Fruit fly (Drosophila melanogaster) whole organism, embryonic: ENCODE data around the gene Pgant35A.

ENCODE experiments used
- ATbp ChIP-seq: fragments of 200-800 bp; sonication (Bioruptor generic); optimal IDR thresholded peaks from 2 replicates; lab custom pipeline; 2017; ENCODE audit warnings: missing biosample characterization, mild to moderate bottlenecking, missing genetic modification characterization, missing genetic modification reagents
- Atf6 ChIP-seq: fragments of 200-800 bp; sonication (Bioruptor generic); IDR thresholded peaks from 2 replicates; pipeline ENCODE4 v1.3.6; 2022; ENCODE audit warnings: missing biosample characterization, missing genetic modification characterization
- CG11504 ChIP-seq: fragments of 200-800 bp; sonication (Bioruptor generic); optimal IDR thresholded peaks from 3 replicates; lab custom pipeline; 2019; ENCODE audit warnings: missing biosample characterization, mild to moderate bottlenecking, missing genetic modification characterization, moderate library complexity
- CG12104 ChIP-seq: fragments of 200-800 bp; sonication (Bioruptor generic); optimal IDR thresholded peaks from 3 replicates; lab custom pipeline; 2016; ENCODE audit warnings: missing biosample characterization, missing genetic modification characterization
- CG12236 ChIP-seq: fragments of 200-800 bp; sonication (Bioruptor generic); optimal IDR thresholded peaks from 2 replicates; lab custom pipeline; 2016; ENCODE audit warnings: missing biosample characterization, missing genetic modification characterization
- CG13775 ChIP-seq: fragments of 200-800 bp; sonication (Bioruptor generic); optimal IDR thresholded peaks from 3 replicates; lab custom pipeline; 2017; ENCODE audit warnings: missing biosample characterization, mild to moderate bottlenecking, missing genetic modification characterization
- CG14860 ChIP-seq: fragments of 200-800 bp; sonication (Bioruptor generic); IDR thresholded peaks from 3 replicates; pipeline ENCODE4 v1.3.6; 2022; ENCODE audit warnings: missing biosample characterization, missing genetic modification characterization; ENCODE audit not compliant: partially characterized antibody
- CG1529 ChIP-seq: fragments of 200-800 bp; sonication (Bioruptor generic); optimal IDR thresholded peaks from 3 replicates; lab custom pipeline; 2018; ENCODE audit warnings: missing biosample characterization, missing genetic modification characterization
- CG1647 ChIP-seq: fragments of 200-800 bp; sonication (Bioruptor generic); optimal IDR thresholded peaks from 3 replicates; lab custom pipeline; 2016; ENCODE audit warnings: missing biosample characterization, missing genetic modification characterization
- CG2129 ChIP-seq: fragments of 200-800 bp; sonication (Bioruptor generic); IDR thresholded peaks from 2 replicates; pipeline ENCODE4 v1.3.6; 2022; ENCODE audit warnings: missing biosample characterization, missing genetic modification characterization; ENCODE audit not compliant: partially characterized antibody
- CG2199 ChIP-seq: fragments of 200-800 bp; sonication (Bioruptor generic); IDR thresholded peaks from 3 replicates; pipeline ENCODE4 v1.3.6; 2022; ENCODE audit warnings: missing biosample characterization, missing genetic modification characterization
- CG2678 ChIP-seq: fragments of 200-800 bp; sonication (Bioruptor generic); optimal IDR thresholded peaks from 3 replicates; lab custom pipeline; 2019; ENCODE audit warnings: missing biosample characterization, mild to moderate bottlenecking, missing genetic modification characterization, moderate library complexity
- CG2875 ChIP-seq: fragments of 200-800 bp; sonication (Bioruptor generic); optimal IDR thresholded peaks from 2 replicates; lab custom pipeline; 2017; ENCODE audit warnings: missing biosample characterization, mild to moderate bottlenecking, missing genetic modification characterization, missing genetic modification reagents
- CG31441 ChIP-seq: fragments of 200-800 bp; sonication (Bioruptor generic); IDR thresholded peaks from 2 replicates; pipeline ENCODE4 v1.3.6; 2022; ENCODE audit warnings: missing biosample characterization, missing genetic modification characterization
- CG6683 ChIP-seq: fragments of 200-800 bp; sonication (Bioruptor generic); optimal IDR thresholded peaks from 2 replicates; lab custom pipeline; 2017; ENCODE audit warnings: missing biosample characterization, mild to moderate bottlenecking, missing genetic modification characterization, missing genetic modification reagents
- CG6854 ChIP-seq: fragments of 200-800 bp; sonication (Bioruptor generic); optimal IDR thresholded peaks from 3 replicates; lab custom pipeline; 2017; ENCODE audit warnings: missing biosample characterization, mild to moderate bottlenecking, missing genetic modification characterization
- CG7928 ChIP-seq: fragments of 200-800 bp; sonication (Bioruptor generic); optimal IDR thresholded peaks from 2 replicates; lab custom pipeline; 2017; ENCODE audit warnings: missing biosample characterization, mild to moderate bottlenecking, missing genetic modification characterization
- CG8089 ChIP-seq: fragments of 200-800 bp; sonication (Bioruptor generic); optimal IDR thresholded peaks from 3 replicates; lab custom pipeline; 2016; ENCODE audit warnings: missing biosample characterization, missing genetic modification characterization
- CG8765 ChIP-seq: fragments of 200-800 bp; sonication (Bioruptor generic); IDR thresholded peaks from 2 replicates; pipeline ENCODE4 v1.3.6; 2022; ENCODE audit warnings: missing biosample characterization, missing genetic modification characterization
- CG8924 ChIP-seq: fragments of 200-800 bp; optimal IDR thresholded peaks from 3 replicates; lab custom pipeline; 2019; ENCODE audit warnings: missing biosample characterization, mild to moderate bottlenecking, missing genetic modification characterization, moderate library complexity
- CTCF ChIP-seq: fragments of 200-800 bp; sonication (Bioruptor generic); optimal IDR thresholded peaks from 2 replicates; lab custom pipeline; 2017; ENCODE audit warnings: missing biosample characterization, mild to moderate bottlenecking, missing genetic modification characterization, moderate library complexity
- Dad ChIP-seq: fragments of 200-800 bp; sonication (Bioruptor generic); optimal IDR thresholded peaks from 3 replicates; lab custom pipeline; 2016; ENCODE audit warnings: missing biosample characterization, missing genetic modification characterization
- Dll ChIP-seq: fragments of 200-800 bp; sonication (Bioruptor generic); IDR thresholded peaks from 4 replicates; pipeline ENCODE4 v1.3.6; 2022; ENCODE audit warnings: missing biosample characterization, missing genetic modification characterization; ENCODE audit not compliant: partially characterized antibody
- Eip74EF ChIP-seq, 2 experiments: fragments of 200-800 bp in 1 of 2; fragments of >200 bp in 1 of 2; sonication (Bioruptor generic) in 1 of 2; optimal IDR thresholded peaks; 2 replicates each; lab custom pipeline; 2017 to 2019; ENCODE audit warnings: missing biosample characterization in 2 of 2, missing genetic modification characterization in 2 of 2, mild to moderate bottlenecking in 1 of 2, moderate library complexity in 1 of 2
- Hand ChIP-seq: fragments of 200-800 bp; sonication (Bioruptor generic); optimal IDR thresholded peaks from 2 replicates; lab custom pipeline; 2017; ENCODE audit warnings: mild to moderate bottlenecking, missing biosample characterization, missing genetic modification reagents, missing genetic modification characterization
- Jarid2 ChIP-seq: fragments of 200-800 bp; sonication (Bioruptor generic); optimal IDR thresholded peaks from 3 replicates; lab custom pipeline; 2017; ENCODE audit warnings: mild to moderate bottlenecking, missing biosample characterization, missing genetic modification reagents, missing genetic modification characterization
- Meics ChIP-seq: fragments of 200-800 bp; sonication (Bioruptor generic); optimal IDR thresholded peaks from 2 replicates; lab custom pipeline; 2017; ENCODE audit warnings: missing biosample characterization, mild to moderate bottlenecking, missing genetic modification characterization
- Nf-YB ChIP-seq: fragments of 200-800 bp; sonication (Bioruptor generic); optimal IDR thresholded peaks from 3 replicates; lab custom pipeline; 2019; ENCODE audit warnings: missing biosample characterization, mild to moderate bottlenecking, missing genetic modification characterization, moderate library complexity
- YL-1 ChIP-seq: fragments of 200-800 bp; sonication (Bioruptor generic); optimal IDR thresholded peaks from 3 replicates; lab custom pipeline; 2017; ENCODE audit warnings: missing biosample characterization, mild to moderate bottlenecking, missing genetic modification characterization
- bigmax ChIP-seq: fragments of 200-800 bp; sonication (Bioruptor generic); optimal IDR thresholded peaks from 2 replicates; lab custom pipeline; 2018; ENCODE audit warnings: missing biosample characterization, mild to moderate bottlenecking, missing genetic modification characterization
- corto ChIP-seq: fragments of 200-800 bp; sonication (Bioruptor generic); optimal IDR thresholded peaks from 2 replicates; lab custom pipeline; 2016; ENCODE audit warnings: missing biosample characterization, mild to moderate bottlenecking, missing genetic modification characterization, moderate library complexity
- fd3F ChIP-seq: fragments of 200-800 bp; sonication (Bioruptor generic); optimal IDR thresholded peaks from 2 replicates; lab custom pipeline; 2018; ENCODE audit warnings: missing biosample characterization, mild to moderate bottlenecking, missing genetic modification characterization, moderate library complexity
- grn ChIP-seq: fragments of 200-800 bp; sonication (Bioruptor generic); optimal IDR thresholded peaks from 3 replicates; lab custom pipeline; 2017; ENCODE audit warnings: missing biosample characterization, missing genetic modification characterization
- ham ChIP-seq: fragments of 200-800 bp; sonication (Bioruptor generic); IDR thresholded peaks from 2 replicates; pipeline ENCODE4 v1.3.6; 2022; ENCODE audit warnings: missing biosample characterization, missing genetic modification characterization
- kah ChIP-seq: fragments of 200-800 bp; sonication (Bioruptor generic); optimal IDR thresholded peaks from 2 replicates; lab custom pipeline; 2018; ENCODE audit warnings: missing biosample characterization, mild to moderate bottlenecking, missing genetic modification characterization
- klu ChIP-seq: fragments of 200-800 bp; sonication (Bioruptor generic); IDR thresholded peaks from 2 replicates; pipeline ENCODE4 v1.3.6; 2022; ENCODE audit warnings: missing biosample characterization, missing genetic modification characterization
- lov ChIP-seq, 2 experiments: fragments of 200-800 bp in 1 of 2; fragments of >200 bp in 1 of 2; sonication (Bioruptor generic) in 1 of 2; IDR thresholded peaks in 1 of 2; optimal IDR thresholded peaks in 1 of 2; 2 replicates in 1 of 2; 3 replicates in 1 of 2; pipeline versions ENCODE4 v1.3.6 to Lab custom; 2017 to 2022; ENCODE audit warnings: missing biosample characterization in 1 of 2, missing genetic modification characterization in 1 of 2
- onecut ChIP-seq: fragments of 200-800 bp; sonication (Bioruptor generic); IDR thresholded peaks from 2 replicates; pipeline ENCODE4 v1.3.6; 2022; ENCODE audit warnings: missing biosample characterization, missing genetic modification characterization
- sr ChIP-seq: fragments of 200-800 bp; sonication (Bioruptor generic); IDR thresholded peaks from 3 replicates; pipeline ENCODE4 v1.3.6; 2022; ENCODE audit warnings: missing biosample characterization, missing genetic modification characterization
- sug ChIP-seq: fragments of 200-800 bp; optimal IDR thresholded peaks from 2 replicates; lab custom pipeline; 2019; ENCODE audit warnings: missing biosample characterization, mild to moderate bottlenecking, missing genetic modification characterization, moderate library complexity
- trem ChIP-seq: fragments of 200-800 bp; optimal IDR thresholded peaks from 3 replicates; lab custom pipeline; 2019; ENCODE audit warnings: missing biosample characterization, mild to moderate bottlenecking, missing genetic modification characterization, moderate library complexity
- zf30C ChIP-seq: fragments of 200-800 bp; sonication (Bioruptor generic); optimal IDR thresholded peaks from 3 replicates; lab custom pipeline; 2018; ENCODE audit warnings: missing biosample characterization, mild to moderate bottlenecking, missing genetic modification characterization

The Pgant35A gene

DNA sequence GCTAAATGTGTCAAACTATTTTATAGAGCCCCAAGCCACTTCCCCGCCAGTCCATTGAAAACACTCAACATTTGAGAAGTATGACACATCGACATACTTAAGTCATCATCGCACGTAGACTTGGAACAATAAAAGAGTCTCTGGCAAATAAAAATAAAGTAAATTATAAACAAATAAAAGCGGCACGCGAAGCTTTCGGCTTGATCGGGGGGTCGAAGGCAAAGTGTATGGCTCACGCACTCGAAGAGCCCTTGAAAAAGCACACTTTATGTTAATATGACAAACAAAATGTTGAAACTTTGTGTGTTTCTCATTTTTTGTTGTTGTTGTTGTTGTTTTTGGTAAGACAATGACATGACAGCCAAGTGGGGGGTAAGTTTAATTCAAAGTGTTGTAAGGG lies 37.2 kb downstream of the Pgant35A start (continued):
- no peak for TF ChIP-seq YL-1 (GFP tag; lab: Kevin White, UChicago)
- peak in 1 of 2 experiments; percentile 41 for TF ChIP-seq Eip74EF (GFP tag; optimal IDR thresholded peaks at IDR 0.05; lab: Kevin White, UChicago)
- TF ChIP-seq CG7928 (GFP tag; lab: Kevin White, UChicago), result no peak
- no peak for TF ChIP-seq CG13775 (GFP tag; lab: Kevin White, UChicago)
- TF ChIP-seq bigmax (GFP tag; lab: Kevin White, UChicago), result no peak
- no peak for TF ChIP-seq CG11504 (tag; lab: Kevin White, UChicago)
- no peak for TF ChIP-seq CG2129
- TF ChIP-seq Meics (GFP tag; lab: Kevin White, UChicago), result no peak
- TF ChIP-seq CG2875, result no peak
- 0 out of 2 replicates have a peak, but pooled peaks have one; percentile 51 for TF ChIP-seq Atf6 (GFP tag; lab: Robert Waterston, UW)
- TF ChIP-seq CG2678 (tag; lab: Kevin White, UChicago), result peak; percentile 31
- peak; percentile 14 for TF ChIP-seq fd3F (GFP tag; lab: Kevin White, UChicago)
- no peak for TF ChIP-seq CG8089 (GFP tag; lab: Kevin White, UChicago)
- no peak for TF ChIP-seq kah (GFP tag; lab: Kevin White, UChicago)
- TF ChIP-seq Dll (GFP tag; lab: Robert Waterston, UW), result no peak
- no peak for TF ChIP-seq Dad
- peak; percentile 24; the same call in 1 of the 2 replicates for TF ChIP-seq CG31441 (GFP tag; lab: Robert Waterston, UW)
- TF ChIP-seq Hand (GFP tag; lab: Kevin White, UChicago), result no peak
- no peak for TF ChIP-seq CG1529 (GFP tag; lab: Kevin White, UChicago)
- no peak for TF ChIP-seq CG6683 (GFP tag; lab: Kevin White, UChicago)
- TF ChIP-seq CG12236 (GFP tag; lab: Kevin White, UChicago), result no peak
- TF ChIP-seq corto, result no peak
- TF ChIP-seq onecut (GFP tag; lab: Robert Waterston, UW), result no peak
- no peak for TF ChIP-seq CG14860 (GFP tag; lab: Robert Waterston, UW)
- no peak for TF ChIP-seq klu (GFP tag; lab: Robert Waterston, UW)
- no peak for TF ChIP-seq zf30C
- TF ChIP-seq lov (optimal IDR thresholded peaks at IDR 0.05; lab: Kevin White, UChicago), result no peak
- TF ChIP-seq lov (GFP tag; IDR thresholded peaks at IDR 0.05; lab: Robert Waterston, UW), result 0 out of 3 replicates have a peak, but pooled peaks have one; percentile 48
- no peak for TF ChIP-seq CG12104 (GFP tag; lab: Kevin White, UChicago)
- no peak for TF ChIP-seq grn (GFP tag; lab: Kevin White, UChicago)
- TF ChIP-seq CG8924, result no peak
- peak; percentile 61 for TF ChIP-seq sug (tag; lab: Kevin White, UChicago)
- no peak for TF ChIP-seq CG8765 (GFP tag; lab: Robert Waterston, UW)
- TF ChIP-seq Nf-YB (GFP tag; lab: Kevin White, UChicago), result no peak
- 0 out of 3 replicates have a peak, but pooled peaks have one; percentile 36 for TF ChIP-seq CG2199 (GFP tag; lab: Robert Waterston, UW)
- TF ChIP-seq ham (GFP tag; lab: Robert Waterston, UW), result no peak
- no peak for TF ChIP-seq CTCF (GFP tag; lab: Kevin White, UChicago)
- no peak for TF ChIP-seq Jarid2
- no peak for TF ChIP-seq CG6854
- no peak for TF ChIP-seq sr (GFP tag; lab: Robert Waterston, UW)
- no peak for TF ChIP-seq CG1647
- no peak for TF ChIP-seq ATbp (GFP tag; lab: Kevin White, UChicago)
- no peak for TF ChIP-seq trem (tag; lab: Kevin White, UChicago)
